Worm (Caenorhabditis elegans) whole organism, midembryonic: ENCODE results near the gene Y58A7A.4.

ENCODE experiments used
- T22C8.4 ChIP-seq: fragments of 200-800 bp; sonication (Bioruptor generic); IDR thresholded peaks from 2 replicates; pipeline ENCODE4 v1.3.6; 2022; ENCODE audit warnings: missing genetic modification characterization, missing compliant biosample characterization
- flt-1 ChIP-seq: fragments of 200-800 bp; sonication (Bioruptor generic); IDR thresholded peaks from 2 replicates; pipeline ENCODE4 v1.3.6; 2022; ENCODE audit warnings: missing genetic modification characterization, missing compliant biosample characterization
- ref-1 ChIP-seq: fragments of 200-800 bp; sonication (Bioruptor generic); conservative IDR thresholded peaks from 2 replicates; pipeline ENCODE4 v1.3.6; 2022; ENCODE audit warnings: missing genetic modification reagents, missing genetic modification characterization, missing compliant biosample characterization
- ztf-23 ChIP-seq: fragments of 200-800 bp; sonication (Bioruptor generic); IDR thresholded peaks from 2 replicates; pipeline ENCODE4 v1.3.6; 2022; ENCODE audit warnings: missing genetic modification reagents, missing genetic modification characterization, missing compliant biosample characterization

DNA sequence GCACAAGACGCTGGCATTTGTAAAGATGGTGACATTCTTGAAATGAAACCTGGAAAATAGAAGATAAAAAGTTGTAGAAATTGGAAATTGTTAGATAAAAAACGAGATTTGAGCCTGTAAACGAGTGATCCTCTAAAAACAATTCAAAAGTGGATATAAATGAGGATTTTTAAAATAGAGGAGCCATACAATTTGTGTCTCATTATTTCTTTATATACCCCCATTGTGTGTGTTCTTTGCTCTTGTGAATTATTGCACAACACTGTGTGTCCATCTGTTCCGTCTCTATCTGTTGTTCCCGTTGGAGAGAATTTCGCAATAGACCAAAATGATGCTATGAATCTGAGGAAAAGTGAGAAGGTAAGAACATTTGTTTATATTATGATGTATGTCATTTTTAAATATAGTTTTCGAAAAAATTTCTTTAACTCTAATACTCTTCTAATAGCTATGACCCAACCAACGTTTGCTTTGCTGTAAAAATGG is 2.2 kb upstream of the Y58A7A.4 start, which contains the start of gene Y58A7A.5:
- TF ChIP-seq flt-1 (GFP tag; lab: Robert Waterston, UW) (no peak), ztf-23 (GFP tag; lab: Robert Waterston, UW) (no peak), T22C8.4 (GFP tag; lab: Robert Waterston, UW) (no peak), ref-1 (GFP tag; lab: Robert Waterston, UW) (no peak)
